Fruit fly (Drosophila melanogaster) whole organism, embryonic: ENCODE measurements around the gene CG3294.

Source experiments
- CG10565 ChIP-seq: fragments of 200-800 bp; sonication (Bioruptor generic); optimal IDR thresholded peaks from 3 replicates; lab custom pipeline; 2016; ENCODE audit warnings: missing biosample characterization, mild to moderate bottlenecking, missing genetic modification characterization
- CG10654 ChIP-seq: fragments of 200-800 bp; sonication (Bioruptor generic); optimal IDR thresholded peaks from 2 replicates; lab custom pipeline; 2016; ENCODE audit warnings: missing biosample characterization, missing genetic modification characterization
- CG11247 ChIP-seq: fragments of 200-800 bp; sonication (Bioruptor generic); IDR thresholded peaks from 2 replicates; pipeline ENCODE4 v1.3.6; 2022; ENCODE audit warnings: missing biosample characterization, missing genetic modification characterization
- CG12744 ChIP-seq: fragments of 200-800 bp; sonication (Bioruptor generic); optimal IDR thresholded peaks from 2 replicates; lab custom pipeline; 2016; ENCODE audit warnings: missing biosample characterization, missing genetic modification characterization
- CG12942 ChIP-seq: fragments of 200-800 bp; sonication (Bioruptor generic); optimal IDR thresholded peaks from 3 replicates; lab custom pipeline; 2016; ENCODE audit warnings: missing biosample characterization, missing genetic modification characterization
- CG1529 ChIP-seq: fragments of 200-800 bp; sonication (Bioruptor generic); optimal IDR thresholded peaks from 3 replicates; lab custom pipeline; 2018; ENCODE audit warnings: missing biosample characterization, missing genetic modification characterization
- CG16815 ChIP-seq: fragments of 200-800 bp; sonication (Bioruptor generic); optimal IDR thresholded peaks from 3 replicates; lab custom pipeline; 2017; ENCODE audit warnings: missing biosample characterization, mild to moderate bottlenecking, missing genetic modification characterization
- CG18011 ChIP-seq: fragments of 200-800 bp; sonication (Bioruptor generic); optimal IDR thresholded peaks from 2 replicates; lab custom pipeline; 2017; ENCODE audit warnings: missing biosample characterization, missing genetic modification characterization, mild to moderate bottlenecking, moderate library complexity, missing genotype
- CG18619 ChIP-seq: fragments of 200-800 bp; sonication (Bioruptor generic); optimal IDR thresholded peaks from 3 replicates; lab custom pipeline; 2017; ENCODE audit warnings: missing biosample characterization, mild to moderate bottlenecking, missing genetic modification characterization
- CG30403 ChIP-seq: fragments of 200-800 bp; sonication (Bioruptor generic); optimal IDR thresholded peaks from 3 replicates; lab custom pipeline; 2016; ENCODE audit warnings: missing biosample characterization, missing genetic modification characterization
- CG31224 ChIP-seq: fragments of 200-800 bp; sonication (Bioruptor generic); IDR thresholded peaks from 2 replicates; pipeline ENCODE4 v1.3.6; 2022; ENCODE audit warnings: missing biosample characterization, missing genetic modification characterization
- CG3726 ChIP-seq: fragments of 200-800 bp; sonication (Bioruptor generic); IDR thresholded peaks from 3 replicates; pipeline ENCODE4, ENCODE4 v1.3.6; 2022; ENCODE audit warnings: missing biosample characterization, missing genetic modification characterization
- CG3847 ChIP-seq: fragments of 200-800 bp; sonication (Bioruptor generic); IDR thresholded peaks from 2 replicates; pipeline ENCODE4 v1.3.6; 2022; ENCODE audit warnings: missing biosample characterization, missing genetic modification characterization
- CG4360 ChIP-seq: fragments of 200-800 bp; sonication (Bioruptor generic); IDR thresholded peaks from 2 replicates; pipeline ENCODE4 v1.3.6; 2022; ENCODE audit warnings: missing biosample characterization, missing genetic modification characterization
- CG5180 ChIP-seq: fragments of 200-800 bp; sonication (Bioruptor generic); optimal IDR thresholded peaks from 3 replicates; lab custom pipeline; 2017; ENCODE audit warnings: missing biosample characterization, missing genetic modification characterization, mild to moderate bottlenecking, moderate library complexity, missing genetic modification reagents
- CG7271 ChIP-seq: fragments of 200-800 bp; sonication (Bioruptor generic); optimal IDR thresholded peaks from 2 replicates; lab custom pipeline; 2018; ENCODE audit warnings: missing biosample characterization, mild to moderate bottlenecking, missing genetic modification characterization, moderate library complexity
- CG7372 ChIP-seq: fragments of 200-800 bp; sonication (Bioruptor generic); IDR thresholded peaks from 2 replicates; pipeline ENCODE4 v1.3.6; 2022; ENCODE audit warnings: missing biosample characterization, missing genetic modification characterization
- CG7556 ChIP-seq: fragments of 200-800 bp; sonication (Bioruptor generic); optimal IDR thresholded peaks from 2 replicates; lab custom pipeline; 2017; ENCODE audit warnings: missing biosample characterization, mild to moderate bottlenecking, missing genetic modification characterization
- CG7928 ChIP-seq: fragments of 200-800 bp; sonication (Bioruptor generic); optimal IDR thresholded peaks from 2 replicates; lab custom pipeline; 2017; ENCODE audit warnings: missing biosample characterization, mild to moderate bottlenecking, missing genetic modification characterization
- CG8388 ChIP-seq: fragments of 200-800 bp; sonication (Bioruptor generic); optimal IDR thresholded peaks from 2 replicates; lab custom pipeline; 2019; ENCODE audit warnings: missing biosample characterization, mild to moderate bottlenecking, missing genetic modification characterization, moderate library complexity
- Dek ChIP-seq: fragments of 200-800 bp; sonication (Bioruptor generic); optimal IDR thresholded peaks from 3 replicates; lab custom pipeline; 2019; ENCODE audit warnings: missing biosample characterization, mild to moderate bottlenecking, missing genetic modification characterization, moderate library complexity
- Dip2 ChIP-seq: fragments of 200-800 bp; sonication (Bioruptor generic); IDR thresholded peaks from 2 replicates; pipeline ENCODE4 v1.3.6; 2022; ENCODE audit warnings: missing biosample characterization, missing genetic modification characterization
- ERR ChIP-seq: fragments of 200-800 bp; sonication (Bioruptor generic); optimal IDR thresholded peaks from 2 replicates; lab custom pipeline; 2016; ENCODE audit warnings: missing biosample characterization, missing genetic modification characterization
- Gsc ChIP-seq: fragments of 200-800 bp; sonication (Bioruptor generic); IDR thresholded peaks from 2 replicates; pipeline ENCODE4 v1.3.6; 2022; ENCODE audit warnings: missing biosample characterization, missing genetic modification characterization
- HHEX ChIP-seq: fragments of 200-800 bp; sonication (Bioruptor generic); optimal IDR thresholded peaks from 3 replicates; lab custom pipeline; 2017; ENCODE audit warnings: missing biosample characterization, mild to moderate bottlenecking, missing genetic modification characterization, missing genetic modification reagents
- HLH4C ChIP-seq: fragments of 200-800 bp; sonication (Bioruptor generic); IDR thresholded peaks from 3 replicates; pipeline ENCODE4 v1.3.6; 2022; ENCODE audit warnings: missing biosample characterization, missing genetic modification characterization; ENCODE audit not compliant: partially characterized antibody
- HLH54F ChIP-seq: fragments of 200-800 bp; sonication (Bioruptor generic); optimal IDR thresholded peaks from 3 replicates; lab custom pipeline; 2016; ENCODE audit warnings: missing biosample characterization, missing genetic modification characterization
- HmgZ ChIP-seq: fragments of 200-800 bp; sonication (Bioruptor generic); optimal IDR thresholded peaks from 2 replicates; lab custom pipeline; 2018; ENCODE audit warnings: missing biosample characterization, mild to moderate bottlenecking, missing genetic modification characterization
- Hsf ChIP-seq: fragments of 200-800 bp; sonication (Bioruptor generic); optimal IDR thresholded peaks from 3 replicates; lab custom pipeline; 2016; ENCODE audit warnings: missing biosample characterization, missing genetic modification characterization
- Lhr ChIP-seq: fragments of 200-800 bp; sonication (Bioruptor generic); optimal IDR thresholded peaks from 3 replicates; lab custom pipeline; 2017; ENCODE audit warnings: mild to moderate bottlenecking, missing biosample characterization, missing genetic modification reagents, missing genetic modification characterization
- MBD-R2 ChIP-seq: fragments of 200-800 bp; sonication (Bioruptor generic); IDR thresholded peaks from 2 replicates; pipeline ENCODE4 v1.3.6; 2022; ENCODE audit warnings: missing biosample characterization, missing genetic modification characterization
- NK7.1 ChIP-seq: fragments of 200-800 bp; sonication (Bioruptor generic); optimal IDR thresholded peaks from 3 replicates; lab custom pipeline; 2016; ENCODE audit warnings: missing biosample characterization, missing genetic modification characterization
- Ptx1 ChIP-seq: fragments of 200-800 bp; sonication (Bioruptor generic); IDR thresholded peaks from 2 replicates; pipeline ENCODE4 v1.3.6; 2022; ENCODE audit warnings: missing biosample characterization, missing genetic modification characterization
- ap ChIP-seq: fragments of 200-800 bp; sonication (Bioruptor generic); IDR thresholded peaks from 2 replicates; pipeline ENCODE4 v1.3.6; 2022; ENCODE audit warnings: missing biosample characterization, missing genetic modification characterization
- br ChIP-seq: fragments of >200 bp; optimal IDR thresholded peaks from 2 replicates; lab custom pipeline; 2017
- bsh ChIP-seq, 2 experiments: fragments of 200-800 bp; sonication (Bioruptor generic); optimal IDR thresholded peaks; 2 replicates each; lab custom pipeline; 2017 to 2018; ENCODE audit warnings: mild to moderate bottlenecking in 2 of 2, missing biosample characterization in 2 of 2, missing genetic modification characterization in 2 of 2, moderate library complexity in 1 of 2
- dmrt11E ChIP-seq: fragments of 200-800 bp; sonication (Bioruptor generic); optimal IDR thresholded peaks from 3 replicates; lab custom pipeline; 2018; ENCODE audit warnings: missing biosample characterization, mild to moderate bottlenecking, missing genetic modification characterization, moderate library complexity
- fd64A ChIP-seq: fragments of 200-800 bp; sonication (Bioruptor generic); optimal IDR thresholded peaks from 3 replicates; lab custom pipeline; 2018; ENCODE audit warnings: missing biosample characterization, mild to moderate bottlenecking, missing genetic modification characterization
- insv ChIP-seq, 2 experiments: fragments of 200-800 bp; sonication (Bioruptor generic); optimal IDR thresholded peaks; 3 replicates each; lab custom pipeline; 2016 to 2018; ENCODE audit warnings: missing biosample characterization in 2 of 2, missing genetic modification characterization in 2 of 2
- lmd ChIP-seq: fragments of 200-800 bp; sonication (Bioruptor generic); IDR thresholded peaks from 2 replicates; pipeline ENCODE4 v1.3.6; 2022; ENCODE audit warnings: missing biosample characterization, missing genetic modification characterization
- nerfin-2 ChIP-seq: fragments of 200-800 bp; sonication (Bioruptor generic); IDR thresholded peaks from 2 replicates; pipeline ENCODE4 v1.3.6; 2022; ENCODE audit warnings: missing biosample characterization, missing genetic modification characterization; ENCODE audit not compliant: partially characterized antibody
- nmo ChIP-seq: fragments of 200-800 bp; sonication (Bioruptor generic); optimal IDR thresholded peaks from 2 replicates; lab custom pipeline; 2018; ENCODE audit warnings: missing biosample characterization, mild to moderate bottlenecking, missing genetic modification characterization, moderate library complexity
- otp ChIP-seq: fragments of 200-800 bp; sonication (Bioruptor generic); IDR thresholded peaks from 3 replicates; pipeline ENCODE4, ENCODE4 v1.3.6; 2022; ENCODE audit warnings: missing biosample characterization, missing genetic modification characterization
- pho ChIP-seq: fragments of 200-800 bp; sonication (Bioruptor generic); optimal IDR thresholded peaks from 2 replicates; lab custom pipeline; 2016; ENCODE audit warnings: missing biosample characterization, missing genetic modification characterization
- schlank ChIP-seq: fragments of 200-800 bp; sonication (Bioruptor generic); optimal IDR thresholded peaks from 2 replicates; lab custom pipeline; 2018; ENCODE audit warnings: missing biosample characterization, mild to moderate bottlenecking, missing genetic modification characterization
- slbo ChIP-seq: fragments of 200-800 bp; sonication (Bioruptor generic); IDR thresholded peaks from 2 replicates; pipeline ENCODE4 v1.3.6; 2022; ENCODE audit warnings: missing biosample characterization, missing genetic modification characterization
- slp2 ChIP-seq: fragments of 200-800 bp; sonication (Bioruptor generic); optimal IDR thresholded peaks from 2 replicates; lab custom pipeline; 2016; ENCODE audit warnings: missing biosample characterization, missing genetic modification characterization
- sqz ChIP-seq: fragments of 200-800 bp; sonication (Bioruptor generic); optimal IDR thresholded peaks from 3 replicates; lab custom pipeline; 2018; ENCODE audit warnings: missing biosample characterization, mild to moderate bottlenecking, missing genetic modification characterization
- tin ChIP-seq: fragments of 200-800 bp; sonication (Bioruptor generic); optimal IDR thresholded peaks from 3 replicates; lab custom pipeline; 2016; ENCODE audit warnings: missing biosample characterization, missing genetic modification characterization
- zfh1 ChIP-seq: fragments of 200-800 bp; sonication (Bioruptor generic); IDR thresholded peaks from 3 replicates; pipeline ENCODE4 v1.3.6; 2022; ENCODE audit warnings: missing biosample characterization, missing genetic modification characterization

CG3294 gene

DNA sequence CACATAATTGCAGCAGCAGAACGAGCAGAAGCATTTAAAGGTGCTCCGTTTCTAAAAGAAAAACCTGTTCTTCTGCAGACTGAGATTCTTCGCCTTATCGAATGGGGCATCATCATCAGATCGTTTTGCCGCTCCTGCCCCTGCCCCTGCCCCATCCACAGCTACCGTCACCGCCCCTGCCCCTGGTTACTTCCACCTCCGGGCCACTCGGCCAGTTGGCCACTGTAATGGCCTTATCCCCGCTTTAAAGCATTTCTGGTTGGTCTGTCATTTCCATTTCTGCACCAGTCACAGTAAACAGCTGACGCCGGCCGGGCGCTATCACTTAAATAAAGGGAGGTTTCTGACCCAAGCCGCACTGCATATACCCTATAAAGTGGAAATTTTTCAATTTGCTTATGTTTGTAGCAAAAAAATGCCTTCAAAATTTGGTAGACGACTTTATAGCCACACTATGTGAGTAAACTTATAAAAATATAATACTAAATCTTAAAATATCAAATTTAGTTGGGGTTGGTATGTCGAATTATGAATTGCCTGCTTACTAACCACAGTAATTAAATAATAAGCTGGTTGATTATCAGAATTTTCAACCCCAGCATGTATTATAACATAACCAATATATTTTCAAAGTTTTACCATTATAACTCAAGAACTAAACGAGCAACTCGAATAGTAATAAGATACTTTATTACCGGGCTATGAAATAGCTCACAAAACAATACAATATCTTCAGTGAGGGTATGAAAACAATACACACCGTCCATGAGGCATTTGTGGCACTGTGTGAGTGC is 16.5 kb downstream of the CG3294 start (continued):
- peak; percentile 71 for TF ChIP-seq slbo (GFP tag; lab: Robert Waterston, UW)
- peak; percentile 89 for TF ChIP-seq CG31224 (GFP tag; lab: Robert Waterston, UW)
- no peak for TF ChIP-seq slp2 (GFP tag; lab: Kevin White, UChicago)
- TF ChIP-seq br: no peak
- TF ChIP-seq Ptx1 (GFP tag; lab: Robert Waterston, UW): peak; percentile 68
- TF ChIP-seq CG18619 (GFP tag; lab: Kevin White, UChicago): peak; percentile 81
- peak in 1 of 2 experiments; percentile 7 for TF ChIP-seq insv (GFP tag; optimal IDR thresholded peaks at IDR 0.05; lab: Kevin White, UChicago)
- peak; percentile 5 to 41 for TF ChIP-seq bsh (GFP tag; optimal IDR thresholded peaks at IDR 0.05; lab: Kevin White, UChicago)
- no peak for TF ChIP-seq Lhr
- peak; percentile 83 for TF ChIP-seq nmo (GFP tag; lab: Kevin White, UChicago)
- TF ChIP-seq CG4360 (GFP tag; lab: Robert Waterston, UW): no peak
- no peak for TF ChIP-seq fd64A (GFP tag; lab: Kevin White, UChicago)
- TF ChIP-seq CG10654 (GFP tag; lab: Kevin White, UChicago): peak; percentile 30
- peak; percentile 54 for TF ChIP-seq CG1529
- TF ChIP-seq CG30403: peak; percentile 89
- 0 out of 2 replicates have a peak, but pooled peaks have one; percentile 16 for TF ChIP-seq CG11247 (GFP tag; lab: Robert Waterston, UW)
- peak; percentile 61 for TF ChIP-seq Dek (tag; lab: Kevin White, UChicago)
- no peak for TF ChIP-seq HmgZ
- TF ChIP-seq lmd (GFP tag; lab: Robert Waterston, UW): peak; percentile 76
- no peak for TF ChIP-seq Dip2
- TF ChIP-seq CG8388 (GFP tag; lab: Kevin White, UChicago): peak; percentile 56
- TF ChIP-seq CG3847 (GFP tag; lab: Robert Waterston, UW): peak; percentile 61
- TF ChIP-seq HLH54F (GFP tag; lab: Kevin White, UChicago): peak; percentile 56
- TF ChIP-seq CG10565 (GFP tag; lab: Kevin White, UChicago): no peak
- TF ChIP-seq zfh1 (GFP tag; lab: Robert Waterston, UW): no peak
- TF ChIP-seq NK7.1: peak; percentile 3
- TF ChIP-seq CG7271: no peak
- TF ChIP-seq CG12744 (GFP tag; lab: Kevin White, UChicago): no peak
- TF ChIP-seq sqz (GFP tag; lab: Kevin White, UChicago): no peak
- no peak for TF ChIP-seq otp (GFP tag; lab: Robert Waterston, UW)
- TF ChIP-seq Gsc (GFP tag; lab: Robert Waterston, UW): no peak
- peak; percentile 71 for TF ChIP-seq dmrt11E (tag; lab: Kevin White, UChicago)
- TF ChIP-seq HHEX (GFP tag; lab: Kevin White, UChicago): peak; percentile 56
- peak; percentile 22 for TF ChIP-seq CG18011 (GFP tag; lab: Kevin White, UChicago)
- no peak for TF ChIP-seq CG3726 (GFP tag; lab: Robert Waterston, UW)
- peak; percentile 17; the same call in 1 of the 2 replicates for TF ChIP-seq MBD-R2
- TF ChIP-seq CG5180 (GFP tag; lab: Kevin White, UChicago): peak; percentile 20
- peak; percentile 92 for TF ChIP-seq CG7556 (GFP tag; lab: Kevin White, UChicago)
- no peak for TF ChIP-seq schlank (tag; lab: Kevin White, UChicago)
- TF ChIP-seq CG12942 (GFP tag; lab: Kevin White, UChicago): peak; percentile 40
- peak; percentile 32 for TF ChIP-seq CG7928 (GFP tag; lab: Kevin White, UChicago)
- no peak for TF ChIP-seq CG7372 (GFP tag; lab: Robert Waterston, UW)
- no peak for TF ChIP-seq ap (GFP tag; lab: Robert Waterston, UW)
- TF ChIP-seq nerfin-2 (GFP tag; lab: Robert Waterston, UW): no peak
- TF ChIP-seq HLH4C (GFP tag; lab: Robert Waterston, UW): no peak
- no peak for TF ChIP-seq ERR (GFP tag; lab: Kevin White, UChicago)
- TF ChIP-seq CG16815: peak; percentile 78
- peak; percentile 48 for TF ChIP-seq Hsf (GFP tag; lab: Kevin White, UChicago)
- peak; percentile 52 for TF ChIP-seq pho (GFP tag; lab: Kevin White, UChicago)
- TF ChIP-seq tin (GFP tag; lab: Kevin White, UChicago): peak; percentile 58
